Fruit fly (Drosophila melanogaster) whole organism: ENCODE measurements around the gene CG34462.
A peak's percentile ranks its signal among the peaks of the same experiment; 100 is the strongest.

ENCODE experiments used
- CG8478 ChIP-seq: fragments of >200 bp; optimal IDR thresholded peaks from 2 replicates; lab custom pipeline; 2018; ENCODE audit warnings: inconsistent platforms
- Dll ChIP-seq: fragments of >200 bp; optimal IDR thresholded peaks from 2 replicates; lab custom pipeline; 2017
- EcR ChIP-seq, 2 experiments: fragments of >200 bp; optimal IDR thresholded peaks; 2 replicates each; lab custom pipeline; 2017; ENCODE audit warnings: missing biosample characterization in 2 of 2, missing genetic modification characterization in 2 of 2, missing genetic modification reagents in 2 of 2
- pan ChIP-seq: fragments of >200 bp; optimal IDR thresholded peaks from 2 replicates; lab custom pipeline; 2017
- psq ChIP-seq: fragments of >200 bp; optimal IDR thresholded peaks from 2 replicates; lab custom pipeline; 2017
- usp ChIP-seq: fragments of >200 bp; optimal IDR thresholded peaks from 2 replicates; lab custom pipeline; 2017; ENCODE audit warnings: missing biosample characterization, missing genetic modification characterization, mixed read lengths

The CG34462 gene

dm6 chr3L:8306880-8307279, 21.5 kb upstream of the CG34462 start, which contains the start of gene Gr66a:
TSS of gene Gr66a (minus strand) at chr3L:8306980.
- TF ChIP-seq Dll (lab: Kevin White, UChicago): no peak
- no peak for TF ChIP-seq EcR (GFP tag; optimal IDR thresholded peaks at IDR 0.05; lab: Kevin White, UChicago)
- TF ChIP-seq usp: no peak
- no peak for TF ChIP-seq CG8478 (lab: Kevin White, UChicago)
- TF ChIP-seq pan (lab: Kevin White, UChicago): no peak
- TF ChIP-seq psq (lab: Kevin White, UChicago): no peak

- TF ChIP-seq CG8478 (lab: Kevin White, UChicago) (no peak), psq (lab: Kevin White, UChicago) (no peak), usp (no peak), pan (lab: Kevin White, UChicago) (no peak), EcR (GFP tag; optimal IDR thresholded peaks at IDR 0.05; lab: Kevin White, UChicago) (no peak), Dll (lab: Kevin White, UChicago) (no peak)
Measured at dm6 chr3L:8308891-8309352, 19.5 kb upstream of the CG34462 start, which contains the start of gene BI-1. TSS of gene BI-1 (minus strand) at chr3L:8308941.

- no peak for TF ChIP-seq psq (lab: Kevin White, UChicago)
- TF ChIP-seq Dll (lab: Kevin White, UChicago): no peak
- TF ChIP-seq CG8478 (lab: Kevin White, UChicago): no peak
- TF ChIP-seq pan (lab: Kevin White, UChicago): no peak
- no peak for TF ChIP-seq EcR (GFP tag; optimal IDR thresholded peaks at IDR 0.05; lab: Kevin White, UChicago)
Measured at dm6 chr3L:8312290-8312689, 16.1 kb upstream of the CG34462 start.

dm6 chr3L:8314788-8315140, 13.6 kb upstream of the CG34462 start:
- TF ChIP-seq EcR (GFP tag; optimal IDR thresholded peaks at IDR 0.05; lab: Kevin White, UChicago) (no peak), pan (lab: Kevin White, UChicago) (peak; percentile 45), psq (lab: Kevin White, UChicago) (no peak)

- TF ChIP-seq psq (lab: Kevin White, UChicago): no peak
- no peak for TF ChIP-seq EcR (GFP tag; optimal IDR thresholded peaks at IDR 0.05; lab: Kevin White, UChicago)
- no peak for TF ChIP-seq usp
- no peak for TF ChIP-seq pan (lab: Kevin White, UChicago)
- TF ChIP-seq Dll (lab: Kevin White, UChicago): no peak
- TF ChIP-seq CG8478 (lab: Kevin White, UChicago): peak; percentile 65
Measured at dm6 chr3L:8315141-8315816, 13.1 kb upstream of the CG34462 start, which contains the start of gene Cpsf6. TSS of gene Cpsf6 (minus strand) at chr3L:8315502.

dm6 chr3L:8318916-8319506, 9.4 kb upstream of the CG34462 start, which contains the start of gene CG43059:
TSS of gene CG43059 (minus strand) at chr3L:8318966.
- TF ChIP-seq EcR (GFP tag; optimal IDR thresholded peaks at IDR 0.05; lab: Kevin White, UChicago): no peak
- TF ChIP-seq CG8478 (lab: Kevin White, UChicago): no peak
- no peak for TF ChIP-seq pan (lab: Kevin White, UChicago)
- TF ChIP-seq psq (lab: Kevin White, UChicago): no peak
- TF ChIP-seq usp: no peak
- no peak for TF ChIP-seq Dll (lab: Kevin White, UChicago)

- no peak for TF ChIP-seq psq (lab: Kevin White, UChicago)
- TF ChIP-seq CG8478 (lab: Kevin White, UChicago): no peak
- TF ChIP-seq EcR (GFP tag; optimal IDR thresholded peaks at IDR 0.05; lab: Kevin White, UChicago): no peak
- no peak for TF ChIP-seq usp
- TF ChIP-seq pan (lab: Kevin White, UChicago): no peak
- TF ChIP-seq Dll (lab: Kevin White, UChicago): no peak
Measured at dm6 chr3L:8320105-8320813, 8.1 kb upstream of the CG34462 start, which contains the start of gene CG13670. TSS of gene CG13670 (plus strand) at chr3L:8320763.

dm6 chr3L:8323817-8324216, 4.6 kb upstream of the CG34462 start:
- no peak for TF ChIP-seq psq (lab: Kevin White, UChicago)
- no peak for TF ChIP-seq EcR (GFP tag; optimal IDR thresholded peaks at IDR 0.05; lab: Kevin White, UChicago)
- TF ChIP-seq usp: no peak
- TF ChIP-seq CG8478 (lab: Kevin White, UChicago): no peak
- TF ChIP-seq pan (lab: Kevin White, UChicago): no peak
- no peak for TF ChIP-seq Dll (lab: Kevin White, UChicago)

- TF ChIP-seq CG8478 (lab: Kevin White, UChicago): no peak
- no peak for TF ChIP-seq pan (lab: Kevin White, UChicago)
- TF ChIP-seq psq (lab: Kevin White, UChicago): no peak
- no peak for TF ChIP-seq EcR (GFP tag; optimal IDR thresholded peaks at IDR 0.05; lab: Kevin White, UChicago)
- no peak for TF ChIP-seq Dll (lab: Kevin White, UChicago)
- no peak for TF ChIP-seq usp
Measured at dm6 chr3L:8325559-8325958, 2.8 kb upstream of the CG34462 start, which contains the start of gene CG34461. TSS of gene CG34461 (plus strand) at chr3L:8325859.

- TF ChIP-seq CG8478 (lab: Kevin White, UChicago) (no peak), psq (lab: Kevin White, UChicago) (no peak), EcR (GFP tag; optimal IDR thresholded peaks at IDR 0.05; lab: Kevin White, UChicago) (no peak), pan (lab: Kevin White, UChicago) (no peak), Dll (lab: Kevin White, UChicago) (no peak), usp (no peak)
Measured at dm6 chr3L:8329005-8329404, 622 bp downstream of the CG34462 start.

dm6 chr3L:8331414-8331813, 3.0 kb downstream of the CG34462 start:
- TF ChIP-seq usp: no peak
- TF ChIP-seq EcR (GFP tag; optimal IDR thresholded peaks at IDR 0.05; lab: Kevin White, UChicago): no peak
- no peak for TF ChIP-seq pan (lab: Kevin White, UChicago)
- TF ChIP-seq Dll (lab: Kevin White, UChicago): no peak
- no peak for TF ChIP-seq psq (lab: Kevin White, UChicago)
- TF ChIP-seq CG8478 (lab: Kevin White, UChicago): no peak
